Fruit fly (Drosophila melanogaster): ENCODE data around the gene CG14879.

CG14879 gene

dm6 chr3R:16349111-16349655, at the start of gene CG14879, which contains the start of gene Manf:
CG14879 (minus strand) TSS chr3R:16349226.
Manf (plus strand) TSS chr3R:16349404.
- TF ChIP-seq Hr83 (GFP tag; optimal IDR thresholded peaks at IDR 0.05; ENCODE audit: poor library complexity, severe bottlenecking) (peak; percentile 17), h (GFP tag; optimal IDR thresholded peaks at IDR 0.05) (peak; percentile 26), CrebA (GFP tag; optimal IDR thresholded peaks at IDR 0.05; ENCODE audit: borderline replicate concordance) (peak; percentile 92), Rel (GFP tag; optimal IDR thresholded peaks at IDR 0.05) (no peak), Rel (tag; optimal IDR thresholded peaks at IDR 0.05) (peak; percentile 69), brk (GFP tag; optimal IDR thresholded peaks at IDR 0.05) (no peak), Hnf4 (GFP tag; optimal IDR thresholded peaks at IDR 0.05) (peak; percentile 22), dl (GFP tag; optimal IDR thresholded peaks at IDR 0.05; ENCODE audit: insufficient read depth in 1 of 2, partially characterized antibody in 2 of 2) (no peak), rgr (GFP tag; optimal IDR thresholded peaks at IDR 0.05) (peak; percentile 20)

DNA sequence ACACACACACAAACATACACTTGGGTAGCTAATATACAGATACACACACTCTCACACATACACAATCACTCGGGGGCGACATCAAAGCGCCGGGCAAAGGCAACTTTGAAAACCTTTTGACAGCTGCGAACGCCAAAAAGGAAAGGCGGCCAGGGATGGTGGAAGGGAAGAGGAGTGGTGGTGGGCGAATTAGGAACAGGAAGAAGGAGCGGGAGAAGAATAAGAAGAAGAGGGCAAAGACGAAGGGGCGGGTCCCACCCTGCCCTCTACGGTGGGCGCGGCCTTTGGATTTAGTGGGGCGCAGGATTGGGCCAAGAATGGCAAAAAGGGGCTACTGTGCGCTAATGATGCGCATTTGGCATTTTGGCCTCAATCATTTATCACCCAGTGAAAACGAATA, 47.5 kb upstream of the CG14879 start:
- TF ChIP-seq Hnf4 (GFP tag; optimal IDR thresholded peaks at IDR 0.05) (no peak), psq (GFP tag; optimal IDR thresholded peaks at IDR 0.05) (no peak), GATAd (GFP tag; optimal IDR thresholded peaks at IDR 0.05) (no peak), Dif (GFP tag; optimal IDR thresholded peaks at IDR 0.05; ENCODE audit: partially characterized antibody) (no peak), Jra (GFP tag; optimal IDR thresholded peaks at IDR 0.05) (no peak), woc (GFP tag; optimal IDR thresholded peaks at IDR 0.05) (no peak), rgr (GFP tag; optimal IDR thresholded peaks at IDR 0.05) (no peak), lola (GFP tag; optimal IDR thresholded peaks at IDR 0.05) (no peak), fru (GFP tag; optimal IDR thresholded peaks at IDR 0.05) (no peak), pan (optimal IDR thresholded peaks at IDR 0.05) (no peak), Abd-B (GFP tag; optimal IDR thresholded peaks at IDR 0.05) (no peak)

dm6 chr3R:16395448-16395847, 46.4 kb upstream of the CG14879 start:
- no peak for TF ChIP-seq lola (GFP tag; optimal IDR thresholded peaks at IDR 0.05)
- no peak for TF ChIP-seq Jra (GFP tag; optimal IDR thresholded peaks at IDR 0.05)
- TF ChIP-seq ey (GFP tag; optimal IDR thresholded peaks at IDR 0.05): peak; percentile 22
- peak; percentile 53 for TF ChIP-seq HLH106 (tag; optimal IDR thresholded peaks at IDR 0.05)
- peak; percentile 36 for TF ChIP-seq OdsH (GFP tag; optimal IDR thresholded peaks at IDR 0.05)
- TF ChIP-seq Sp1 (GFP tag; optimal IDR thresholded peaks at IDR 0.05): peak; percentile 40
- peak; percentile 23 for TF ChIP-seq br (GFP tag; optimal IDR thresholded peaks at IDR 0.05)
- TF ChIP-seq Abd-B (GFP tag; optimal IDR thresholded peaks at IDR 0.05): no peak
- TF ChIP-seq dmrt93B (GFP tag; optimal IDR thresholded peaks at IDR 0.05): no peak
- TF ChIP-seq rgr (GFP tag; optimal IDR thresholded peaks at IDR 0.05): peak; percentile 27
- TF ChIP-seq psq (GFP tag; optimal IDR thresholded peaks at IDR 0.05): peak; percentile 41
- TF ChIP-seq Hnf4 (GFP tag; optimal IDR thresholded peaks at IDR 0.05): no peak
- peak; percentile 53 for TF ChIP-seq h (GFP tag; optimal IDR thresholded peaks at IDR 0.05)
- peak in 1 of 2 experiments; percentile 64 for TF ChIP-seq foxo (GFP tag; optimal IDR thresholded peaks at IDR 0.05)
- no peak for TF ChIP-seq Hr83 (GFP tag; optimal IDR thresholded peaks at IDR 0.05; ENCODE audit: poor library complexity, severe bottlenecking)
- no peak for TF ChIP-seq Dfd (GFP tag; optimal IDR thresholded peaks at IDR 0.05)
- TF ChIP-seq fru (GFP tag; optimal IDR thresholded peaks at IDR 0.05): peak; percentile 43

DNA sequence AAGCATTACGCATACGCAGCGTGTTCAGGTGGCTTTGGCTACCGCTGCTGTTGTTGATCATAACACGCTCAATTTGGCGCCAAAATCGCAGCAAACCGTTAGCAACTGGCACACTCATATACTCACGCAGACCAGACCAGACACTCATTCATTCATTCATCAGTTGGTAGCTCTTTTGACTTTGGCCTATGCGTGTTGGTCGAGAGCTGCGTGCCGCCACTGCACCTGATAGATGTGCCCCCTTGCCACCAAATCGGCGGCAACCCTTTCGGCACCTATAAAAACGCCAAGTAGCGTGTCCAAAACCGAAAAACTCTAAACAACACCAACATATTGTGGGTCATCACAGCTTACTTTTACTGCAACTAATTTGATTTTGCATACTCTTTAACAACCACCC, 45.5 kb upstream of the CG14879 start:
- TF ChIP-seq CG9705 (GFP tag; optimal IDR thresholded peaks at IDR 0.05) (no peak), Abd-B (GFP tag; optimal IDR thresholded peaks at IDR 0.05) (no peak), OdsH (GFP tag; optimal IDR thresholded peaks at IDR 0.05) (no peak), lola (GFP tag; optimal IDR thresholded peaks at IDR 0.05) (no peak), CrebA (GFP tag; optimal IDR thresholded peaks at IDR 0.05; ENCODE audit: borderline replicate concordance) (no peak), Hr78 (GFP tag; optimal IDR thresholded peaks at IDR 0.05) (no peak), usp (GFP tag; optimal IDR thresholded peaks at IDR 0.05) (no peak), rgr (GFP tag; optimal IDR thresholded peaks at IDR 0.05) (no peak), fru (GFP tag; optimal IDR thresholded peaks at IDR 0.05) (no peak), GATAd (GFP tag; optimal IDR thresholded peaks at IDR 0.05) (no peak), psq (GFP tag; optimal IDR thresholded peaks at IDR 0.05) (no peak), CG32264 (GFP tag; optimal IDR thresholded peaks at IDR 0.05) (no peak), br (GFP tag; optimal IDR thresholded peaks at IDR 0.05) (no peak), tai (GFP tag; optimal IDR thresholded peaks at IDR 0.05) (no peak), Hnf4 (GFP tag; optimal IDR thresholded peaks at IDR 0.05) (no peak), Jra (GFP tag; optimal IDR thresholded peaks at IDR 0.05) (no peak), HLH106 (tag; optimal IDR thresholded peaks at IDR 0.05) (no peak), sv (GFP tag; optimal IDR thresholded peaks at IDR 0.05) (no peak)
